Fruit fly (Drosophila melanogaster): ENCODE measurements around the gene out.

Gene out

dm6 chrX:19321820-19322708 is at the start of gene out:
TSS of gene out (minus strand) at chrX:19322106.
- TF ChIP-seq Dll (optimal IDR thresholded peaks at IDR 0.05), result peak; percentile 54
- no peak for TF ChIP-seq pan (optimal IDR thresholded peaks at IDR 0.05)

DNA sequence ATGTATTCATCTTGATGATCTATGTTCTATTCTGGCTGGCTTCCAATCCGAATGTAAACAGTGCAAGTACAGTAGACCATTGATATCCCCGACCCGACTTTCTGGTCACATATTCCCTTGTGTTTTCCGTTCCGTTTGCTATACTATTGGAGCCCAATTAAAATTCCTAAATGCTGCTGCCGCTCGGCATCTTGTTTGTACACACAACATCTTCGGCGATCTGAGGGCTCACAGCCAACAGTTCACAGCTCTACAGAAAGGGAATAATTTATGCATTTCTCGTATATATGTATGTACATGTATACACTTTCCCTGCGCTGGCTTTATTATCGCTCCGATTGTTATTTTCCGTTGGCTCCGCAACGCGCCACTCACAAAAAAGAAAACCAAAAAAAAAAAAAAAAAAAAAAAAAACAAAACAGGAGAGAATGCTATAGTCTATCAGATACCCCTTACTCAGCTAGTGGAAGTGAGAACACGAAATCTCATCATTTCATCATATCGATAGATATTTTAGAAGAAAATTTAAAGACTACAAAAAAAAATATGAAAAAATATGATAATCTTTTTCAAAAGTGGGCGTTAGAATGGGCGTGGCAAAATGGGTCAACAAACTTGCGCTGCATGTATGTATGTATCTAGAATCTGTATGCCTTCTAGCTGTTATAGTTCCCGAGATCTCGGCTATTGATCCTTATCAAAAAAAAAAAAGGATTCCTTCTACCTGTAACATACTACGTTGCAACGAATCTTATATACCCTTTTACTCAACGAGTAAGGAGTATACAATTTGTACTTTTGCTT is 49.4 kb upstream of the out start:
- TF ChIP-seq psq (optimal IDR thresholded peaks at IDR 0.05) (no peak), pan (optimal IDR thresholded peaks at IDR 0.05) (peak; percentile 67), usp (GFP tag; optimal IDR thresholded peaks at IDR 0.05) (no peak), Dll (optimal IDR thresholded peaks at IDR 0.05) (no peak), CG8478 (optimal IDR thresholded peaks at IDR 0.05) (no peak)

DNA sequence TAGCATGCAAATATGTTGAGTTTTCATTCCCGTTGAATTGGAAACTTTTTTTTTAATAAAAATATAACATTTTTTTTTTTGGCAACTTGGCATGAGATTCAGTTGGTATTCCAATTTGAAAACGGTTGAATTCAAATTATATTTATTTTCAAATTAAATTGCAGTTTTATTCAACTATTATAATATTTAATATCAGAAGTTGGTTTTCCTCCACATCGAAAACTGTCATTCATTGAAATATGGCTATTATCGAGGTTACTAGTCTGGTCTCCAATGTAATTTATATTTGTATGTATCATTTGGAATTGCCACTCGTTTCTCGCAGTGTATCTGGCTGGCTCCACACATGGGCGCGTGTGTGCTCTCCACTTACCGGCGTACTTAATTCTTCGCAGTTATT is 48.0 kb upstream of the out start:
- TF ChIP-seq usp (GFP tag; optimal IDR thresholded peaks at IDR 0.05) (no peak), CG8478 (optimal IDR thresholded peaks at IDR 0.05) (no peak), psq (optimal IDR thresholded peaks at IDR 0.05) (no peak), pan (optimal IDR thresholded peaks at IDR 0.05) (no peak)

DNA sequence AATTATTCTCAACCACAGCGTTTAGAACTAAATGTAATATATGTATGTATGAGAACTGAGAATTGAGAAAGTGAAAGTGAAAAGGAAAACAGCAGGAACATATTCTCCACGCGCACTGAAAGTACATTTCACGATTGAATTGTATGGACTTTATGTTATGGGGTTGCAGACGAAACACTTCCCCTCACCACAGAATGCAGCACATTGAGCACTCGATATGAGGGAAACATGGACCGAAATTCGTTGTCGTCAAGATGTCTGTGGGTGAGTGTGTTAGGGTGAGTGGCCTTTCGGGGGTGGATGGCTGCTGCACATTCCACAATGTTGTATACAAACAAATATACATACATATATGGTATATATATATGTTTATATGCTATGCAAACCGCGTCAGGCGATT is 42.1 kb upstream of the out start:
- no peak for TF ChIP-seq CG8478 (optimal IDR thresholded peaks at IDR 0.05)
- TF ChIP-seq psq (optimal IDR thresholded peaks at IDR 0.05), result no peak
- TF ChIP-seq pan (optimal IDR thresholded peaks at IDR 0.05), result no peak
- TF ChIP-seq EcR (GFP tag; optimal IDR thresholded peaks at IDR 0.05), result no peak
- no peak for TF ChIP-seq usp (GFP tag; optimal IDR thresholded peaks at IDR 0.05)
- TF ChIP-seq Dll (optimal IDR thresholded peaks at IDR 0.05), result no peak

DNA sequence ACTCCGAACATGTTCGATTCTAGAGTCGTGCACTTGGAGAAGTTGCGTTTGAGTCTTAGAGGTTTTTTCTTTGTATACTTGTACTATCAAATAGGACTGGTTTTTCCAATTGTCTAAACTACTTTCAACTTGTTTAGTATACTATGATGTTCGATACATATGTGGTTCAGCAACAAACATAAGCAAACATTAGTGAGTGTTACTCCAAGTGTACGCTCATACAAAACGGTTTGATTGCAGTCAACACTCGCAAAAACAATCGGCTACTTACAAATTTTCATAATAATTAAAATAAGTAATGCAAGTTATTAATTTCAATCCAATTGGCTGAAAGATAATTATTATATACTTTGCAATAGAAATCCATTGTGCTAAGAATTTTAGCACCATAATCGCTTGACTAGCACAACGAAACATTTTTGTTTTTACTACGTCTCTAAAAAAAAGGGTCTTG is 39.5 kb upstream of the out start:
- TF ChIP-seq Dll (optimal IDR thresholded peaks at IDR 0.05) (no peak), psq (optimal IDR thresholded peaks at IDR 0.05) (no peak), CG8478 (optimal IDR thresholded peaks at IDR 0.05) (no peak), EcR (GFP tag; optimal IDR thresholded peaks at IDR 0.05) (no peak), pan (optimal IDR thresholded peaks at IDR 0.05) (no peak), usp (GFP tag; optimal IDR thresholded peaks at IDR 0.05) (no peak)

DNA sequence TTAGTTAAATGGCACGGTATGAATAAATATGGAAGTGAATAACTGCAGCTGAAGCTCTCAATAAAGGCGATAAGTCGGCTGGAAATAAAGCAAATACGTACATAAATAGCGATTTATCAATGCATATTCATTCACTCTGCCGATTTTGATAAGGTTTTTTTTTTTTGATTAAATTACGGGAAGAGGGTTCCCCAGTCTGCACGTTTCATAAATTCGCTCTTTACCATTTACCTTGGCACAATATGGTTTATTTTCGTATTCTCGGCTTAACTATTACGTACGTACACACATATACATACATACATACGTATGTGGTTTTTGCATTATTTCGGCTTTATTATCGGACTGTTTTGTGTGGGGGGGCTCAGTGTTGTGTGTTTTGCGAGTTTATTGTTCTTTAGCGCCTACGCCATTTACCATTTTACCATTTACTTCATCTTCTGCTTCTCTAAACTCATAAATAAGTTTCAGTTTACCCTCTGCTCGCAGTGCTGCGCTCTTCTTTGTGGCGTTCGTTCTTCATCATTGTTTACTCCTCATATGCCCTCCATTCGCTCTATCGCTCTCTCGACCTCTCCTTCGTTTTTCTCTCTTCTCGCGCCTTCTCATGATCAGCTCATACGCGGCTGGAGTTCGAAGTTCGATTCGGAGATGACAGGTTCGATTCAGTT is 39.0 kb upstream of the out start:
- TF ChIP-seq psq (optimal IDR thresholded peaks at IDR 0.05) (no peak), Dll (optimal IDR thresholded peaks at IDR 0.05) (no peak), CG8478 (optimal IDR thresholded peaks at IDR 0.05) (no peak), usp (GFP tag; optimal IDR thresholded peaks at IDR 0.05) (no peak), EcR (GFP tag; optimal IDR thresholded peaks at IDR 0.05) (no peak), pan (optimal IDR thresholded peaks at IDR 0.05) (no peak)

DNA sequence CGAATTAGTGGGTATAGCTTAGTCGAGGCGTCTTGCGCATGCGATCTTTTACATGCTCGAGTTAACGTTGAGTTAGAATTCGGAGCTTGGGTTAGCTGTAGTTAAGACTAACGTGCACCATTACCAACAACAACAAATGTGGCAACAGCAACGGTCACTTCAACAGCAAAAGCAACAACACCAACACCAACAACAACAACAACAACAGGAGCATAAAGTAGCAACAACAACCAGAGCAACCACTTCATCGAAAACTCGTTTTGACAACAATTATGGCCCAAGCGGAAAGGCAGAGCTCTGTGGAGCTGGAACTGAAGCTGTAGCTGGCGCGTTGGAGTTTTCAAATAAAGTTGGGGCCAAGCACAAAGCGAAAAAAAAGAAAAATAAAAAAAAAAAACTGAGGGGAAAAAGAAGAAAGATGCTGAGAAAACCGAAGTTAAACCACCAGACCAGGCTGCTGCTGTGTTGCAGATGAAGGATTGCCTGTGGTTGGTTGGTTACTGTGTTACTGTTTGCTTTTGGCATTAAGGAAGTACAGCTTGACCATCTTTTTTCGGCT is 37.1 kb upstream of the out start:
- TF ChIP-seq pan (optimal IDR thresholded peaks at IDR 0.05) (no peak), EcR (GFP tag; optimal IDR thresholded peaks at IDR 0.05) (no peak), CG8478 (optimal IDR thresholded peaks at IDR 0.05) (no peak), psq (optimal IDR thresholded peaks at IDR 0.05) (no peak)

DNA sequence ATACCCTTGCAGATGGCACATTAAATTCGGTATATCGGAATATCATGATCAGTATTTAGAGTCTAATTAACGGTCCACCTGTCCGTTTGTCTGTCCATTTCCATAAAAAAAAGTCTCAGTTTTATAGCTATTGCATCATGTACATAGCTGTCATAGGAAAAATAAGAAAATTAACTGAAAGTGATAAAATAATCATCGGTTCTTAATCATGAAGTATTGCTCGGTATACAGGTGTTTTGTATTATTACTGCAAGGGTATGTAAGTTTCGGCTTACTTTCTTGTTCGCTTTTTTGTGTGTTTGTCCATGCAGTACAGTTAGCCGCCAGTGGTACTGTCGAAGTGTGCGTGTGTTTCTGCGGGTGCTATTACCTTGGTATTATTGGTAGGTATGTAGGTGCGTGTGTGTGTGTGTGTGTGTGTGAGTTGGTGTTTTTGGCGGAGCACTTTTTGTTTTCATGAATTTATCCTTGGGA is 32.8 kb upstream of the out start:
- TF ChIP-seq pan (optimal IDR thresholded peaks at IDR 0.05), result no peak
- no peak for TF ChIP-seq EcR (GFP tag; optimal IDR thresholded peaks at IDR 0.05)
- TF ChIP-seq CG8478 (optimal IDR thresholded peaks at IDR 0.05), result no peak
- no peak for TF ChIP-seq psq (optimal IDR thresholded peaks at IDR 0.05)
- no peak for TF ChIP-seq Dll (optimal IDR thresholded peaks at IDR 0.05)
- no peak for TF ChIP-seq usp (GFP tag; optimal IDR thresholded peaks at IDR 0.05)

DNA sequence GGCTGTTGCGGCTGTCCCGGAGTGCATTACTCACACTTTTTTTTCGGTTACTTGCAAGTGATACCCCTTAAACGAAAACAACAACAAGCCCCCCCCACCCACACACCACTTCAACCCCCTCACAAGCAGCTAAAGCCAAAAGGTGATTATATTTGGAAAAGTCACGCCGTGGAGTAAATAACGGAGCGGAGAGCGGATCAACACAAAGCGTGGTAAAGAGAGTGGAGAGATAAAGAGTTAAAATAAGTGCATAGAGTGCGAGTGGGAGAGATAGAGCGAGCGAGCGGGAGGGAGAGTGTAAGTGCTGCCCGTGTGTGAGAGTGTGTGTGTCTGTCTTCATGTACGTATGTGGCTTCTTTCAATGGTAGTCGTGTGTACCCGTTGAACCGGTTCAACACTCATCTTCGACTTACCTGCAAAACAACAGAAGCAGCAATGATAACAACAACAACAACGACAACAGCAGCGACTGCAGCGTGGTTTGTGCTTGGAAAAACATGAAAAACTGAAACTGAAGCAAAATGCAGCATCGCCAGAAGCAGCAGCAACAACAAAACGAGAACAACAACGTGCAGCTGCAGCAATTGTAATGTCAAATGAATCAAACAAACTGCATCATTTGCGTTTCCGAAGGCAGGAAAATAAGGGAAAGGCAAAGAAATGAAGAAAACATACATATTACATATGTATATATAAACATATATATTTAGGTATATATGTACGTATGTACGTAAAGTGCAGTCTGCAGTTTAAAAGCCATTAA is 31.7 kb upstream of the out start:
- no peak for TF ChIP-seq CG8478 (optimal IDR thresholded peaks at IDR 0.05)
- TF ChIP-seq psq (optimal IDR thresholded peaks at IDR 0.05), result no peak
- TF ChIP-seq usp (GFP tag; optimal IDR thresholded peaks at IDR 0.05), result no peak
- no peak for TF ChIP-seq pan (optimal IDR thresholded peaks at IDR 0.05)
- no peak for TF ChIP-seq EcR (GFP tag; optimal IDR thresholded peaks at IDR 0.05)
- no peak for TF ChIP-seq Dll (optimal IDR thresholded peaks at IDR 0.05)

- TF ChIP-seq pan (optimal IDR thresholded peaks at IDR 0.05) (no peak), Dll (optimal IDR thresholded peaks at IDR 0.05) (no peak), CG8478 (optimal IDR thresholded peaks at IDR 0.05) (no peak), EcR (GFP tag; optimal IDR thresholded peaks at IDR 0.05) (no peak), psq (optimal IDR thresholded peaks at IDR 0.05) (no peak), usp (GFP tag; optimal IDR thresholded peaks at IDR 0.05) (no peak)
These were observed 31.0 kb upstream of the out start, which contains the start of gene kek5 for dm6 chrX:19352830-19353441. TSS of gene kek5 (plus strand) at chrX:19353181.
